Worm (Caenorhabditis elegans) whole organism, L4 larva: ENCODE data around the gene Y22D7AL.1.

Source experiments
- F10B5.3 ChIP-seq: sonication (generic microtip); optimal IDR thresholded peaks from 2 replicates; lab custom pipeline; 2016; ENCODE audit warnings: mild to moderate bottlenecking, missing genetic modification characterization, missing compliant biosample characterization
- F26F4.8 ChIP-seq: fragments of 200-800 bp; sonication (Bioruptor generic); conservative IDR thresholded peaks from 2 replicates; pipeline ENCODE4 v1.3.6; 2022; ENCODE audit warnings: missing genetic modification characterization, missing compliant biosample characterization
- F44E2.7 ChIP-seq: fragments of 200-800 bp; sonication (Bioruptor generic); IDR thresholded peaks from 2 replicates; pipeline ENCODE4 v2.1.2; 2022; ENCODE audit warnings: missing genetic modification characterization, missing compliant biosample characterization
- F49E8.2 ChIP-seq: sonication (generic microtip); optimal IDR thresholded peaks from 2 replicates; lab custom pipeline; 2016; ENCODE audit warnings: missing compliant biosample characterization, mild to moderate bottlenecking, missing genetic modification characterization, borderline replicate concordance
- T20F7.1 ChIP-seq: fragments of 200-800 bp; sonication (Bioruptor generic); optimal IDR thresholded peaks from 2 replicates; lab custom pipeline; 2018; ENCODE audit warnings: mild to moderate bottlenecking, missing genetic modification characterization, missing compliant biosample characterization
- Y5F2A.4 ChIP-seq: fragments of 200-800 bp; sonication (Bioruptor generic); optimal IDR thresholded peaks from 2 replicates; lab custom pipeline; 2018; ENCODE audit warnings: mild to moderate bottlenecking, missing genetic modification characterization, missing compliant biosample characterization
- ZK337.2 ChIP-seq: fragments of 200-800 bp; sonication (Bioruptor generic); IDR thresholded peaks from 2 replicates; pipeline ENCODE4 v1.3.6; 2022; ENCODE audit warnings: missing genetic modification reagents, missing genetic modification characterization, missing compliant biosample characterization
- ama-1 ChIP-seq: fragments of 150-350 bp; optimal IDR thresholded peaks from 2 replicates; lab custom pipeline; 2014; ENCODE audit warnings: inconsistent platforms, mixed read lengths
- arid-1 ChIP-seq: fragments of 200-800 bp; sonication (Bioruptor generic); conservative IDR thresholded peaks from 2 replicates; pipeline ENCODE4 v1.3.6; 2022; ENCODE audit warnings: missing genetic modification reagents, missing genetic modification characterization, missing compliant biosample characterization
- ceh-28 ChIP-seq: fragments of 150-350 bp; optimal IDR thresholded peaks from 2 replicates; lab custom pipeline; 2014; ENCODE audit warnings: missing biosample characterization, missing genetic modification reagents, missing genetic modification characterization
- ceh-62 ChIP-seq: sonication (generic microtip); optimal IDR thresholded peaks from 2 replicates; lab custom pipeline; 2017; ENCODE audit warnings: missing biosample characterization, missing genetic modification characterization
- ctbp-1 ChIP-seq: fragments of 200-800 bp; sonication (Bioruptor generic); IDR thresholded peaks from 2 replicates; pipeline ENCODE4 v1.3.6; 2022; ENCODE audit warnings: missing genetic modification reagents, missing genetic modification characterization, missing compliant biosample characterization
- daf-19 ChIP-seq: fragments of 200-800 bp; sonication (Bioruptor generic); conservative IDR thresholded peaks from 2 replicates; pipeline ENCODE4 v1.3.6; 2022; ENCODE audit warnings: missing genetic modification characterization, missing compliant biosample characterization
- daf-8 ChIP-seq: fragments of 200-800 bp; sonication (Bioruptor generic); IDR thresholded peaks from 2 replicates; pipeline ENCODE4 v1.3.6; 2022; ENCODE audit warnings: missing genetic modification characterization, missing compliant biosample characterization
- dmd-8 ChIP-seq: fragments of 200-800 bp; sonication (Bioruptor generic); IDR thresholded peaks from 2 replicates; pipeline ENCODE4 v1.3.6; 2022; ENCODE audit warnings: missing genetic modification characterization, missing compliant biosample characterization
- duxl-1 ChIP-seq: sonication (generic microtip); optimal IDR thresholded peaks from 2 replicates; lab custom pipeline; 2016; ENCODE audit warnings: mild to moderate bottlenecking, missing genetic modification characterization, moderate library complexity, missing compliant biosample characterization; ENCODE audit not compliant: poor library complexity
- fkh-10 ChIP-seq: fragments of 150-350 bp; optimal IDR thresholded peaks from 2 replicates; lab custom pipeline; 2014; ENCODE audit warnings: missing biosample characterization, missing genetic modification reagents, missing genetic modification characterization
- fos-1 ChIP-seq: fragments of 150-350 bp; optimal IDR thresholded peaks from 2 replicates; lab custom pipeline; 2014; ENCODE audit warnings: missing biosample characterization, missing genetic modification characterization
- hmg-1.1 ChIP-seq: fragments of 200-800 bp; sonication (Bioruptor generic); IDR thresholded peaks from 2 replicates; pipeline ENCODE4 v1.3.6; 2022; ENCODE audit warnings: missing genetic modification reagents, missing genetic modification characterization, missing compliant biosample characterization
- jun-1 ChIP-seq: fragments of 150-350 bp; optimal IDR thresholded peaks from 2 replicates; lab custom pipeline; 2014; ENCODE audit warnings: missing biosample characterization, missing genetic modification reagents, missing genetic modification characterization
- lim-7 ChIP-seq: fragments of 200-800 bp; sonication (Bioruptor generic); IDR thresholded peaks from 2 replicates; pipeline ENCODE4 v1.3.6; 2022; ENCODE audit warnings: missing genetic modification characterization, missing compliant biosample characterization
- lin-1 ChIP-seq: fragments of 200-800 bp; sonication (Bioruptor generic); IDR thresholded peaks from 2 replicates; pipeline ENCODE4 v1.3.6; 2022; ENCODE audit warnings: missing genetic modification reagents, missing genetic modification characterization, missing compliant biosample characterization
- lin-15B ChIP-seq: fragments of 150-350 bp; sonication (generic microtip); optimal IDR thresholded peaks from 3 replicates; lab custom pipeline; 2014; ENCODE audit warnings: missing biosample characterization, missing genetic modification characterization
- lin-38 ChIP-seq: fragments of 200-800 bp; sonication (Bioruptor generic); IDR thresholded peaks from 2 replicates; pipeline ENCODE4 v1.3.6; 2022; ENCODE audit warnings: missing genetic modification reagents, missing genetic modification characterization, missing compliant biosample characterization
- lin-39 ChIP-seq: fragments of 150-350 bp; optimal IDR thresholded peaks from 2 replicates; lab custom pipeline; 2014; ENCODE audit warnings: missing biosample characterization, missing genetic modification reagents, missing genetic modification characterization
- lir-3 ChIP-seq: sonication (generic microtip); optimal IDR thresholded peaks from 2 replicates; lab custom pipeline; 2016; ENCODE audit warnings: mild to moderate bottlenecking, missing genetic modification characterization, missing compliant biosample characterization
- lsy-2 ChIP-seq, 2 experiments: fragments of 150-350 bp in 1 of 2; sonication (generic microtip) in 1 of 2; optimal IDR thresholded peaks; 2 replicates each; lab custom pipeline; 2014 to 2017; ENCODE audit warnings: missing biosample characterization in 2 of 2, missing genetic modification characterization in 2 of 2
- madf-5 ChIP-seq, 2 experiments: fragments of 200-800 bp; sonication (Bioruptor generic); IDR thresholded peaks; 2 replicates each; pipeline ENCODE4 v1.3.6; 2022; ENCODE audit warnings: missing compliant biosample characterization in 2 of 2, missing genetic modification characterization in 2 of 2
- madf-9 ChIP-seq: fragments of 200-800 bp; sonication (Bioruptor generic); conservative IDR thresholded peaks from 2 replicates; pipeline ENCODE4 v1.3.6; 2022; ENCODE audit warnings: missing genetic modification reagents, missing genetic modification characterization, missing compliant biosample characterization
- mdl-1 ChIP-seq, 2 experiments: fragments of 150-350 bp in 1 of 2; sonication (generic microtip) in 1 of 2; optimal IDR thresholded peaks; 2 replicates each; lab custom pipeline; 2014 to 2017; ENCODE audit warnings: missing biosample characterization in 2 of 2, missing genetic modification characterization in 2 of 2
- mes-2 ChIP-seq: sonication (generic microtip); optimal IDR thresholded peaks from 2 replicates; lab custom pipeline; 2016; ENCODE audit warnings: missing genotype, mild to moderate bottlenecking, missing genetic modification characterization, missing compliant biosample characterization; ENCODE audit not compliant: poor library complexity, severe bottlenecking
- mxl-2 ChIP-seq: fragments of 200-800 bp; sonication (Bioruptor generic); conservative IDR thresholded peaks from 2 replicates; pipeline ENCODE4 v1.3.6; 2022; ENCODE audit warnings: missing genetic modification reagents, missing genetic modification characterization, missing compliant biosample characterization
- nhr-10 ChIP-seq: fragments of 150-350 bp; optimal IDR thresholded peaks from 2 replicates; lab custom pipeline; 2014; ENCODE audit warnings: missing biosample characterization, missing genetic modification characterization
- nhr-102 ChIP-seq: sonication (generic microtip); optimal IDR thresholded peaks from 2 replicates; lab custom pipeline; 2016; ENCODE audit warnings: mild to moderate bottlenecking, missing genetic modification characterization, moderate library complexity, missing compliant biosample characterization
- nhr-11 ChIP-seq: fragments of 150-350 bp; optimal IDR thresholded peaks from 2 replicates; lab custom pipeline; 2014; ENCODE audit warnings: missing biosample characterization, missing genetic modification characterization
- nhr-111 ChIP-seq: fragments of 200-800 bp; sonication (Bioruptor generic); optimal IDR thresholded peaks from 2 replicates; lab custom pipeline; 2018; ENCODE audit warnings: mild to moderate bottlenecking, missing genetic modification characterization, missing compliant biosample characterization
- nhr-25 ChIP-seq: sonication (generic microtip); optimal IDR thresholded peaks from 2 replicates; lab custom pipeline; 2017; ENCODE audit warnings: missing genetic modification characterization, mild to moderate bottlenecking, missing compliant biosample characterization, antibody characterized with exemption, moderate library complexity, borderline replicate concordance; ENCODE audit not compliant: insufficient read depth
- nhr-28 ChIP-seq: fragments of 150-350 bp; optimal IDR thresholded peaks from 2 replicates; lab custom pipeline; 2014; ENCODE audit warnings: missing biosample characterization, missing genetic modification characterization
- nhr-48 ChIP-seq: sonication (generic microtip); optimal IDR thresholded peaks from 2 replicates; lab custom pipeline; 2016; ENCODE audit warnings: mild to moderate bottlenecking, missing genetic modification characterization, missing compliant biosample characterization
- nhr-6 ChIP-seq: fragments of 150-350 bp; optimal IDR thresholded peaks from 2 replicates; lab custom pipeline; 2014; ENCODE audit warnings: missing biosample characterization, missing genetic modification characterization
- nhr-76 ChIP-seq: fragments of 150-350 bp; optimal IDR thresholded peaks from 2 replicates; lab custom pipeline; 2014; ENCODE audit warnings: missing biosample characterization, missing genetic modification characterization
- php-3 ChIP-seq: fragments of 200-800 bp; sonication (Bioruptor generic); IDR thresholded peaks from 2 replicates; pipeline ENCODE4 v1.3.6; 2022; ENCODE audit warnings: missing genetic modification reagents, missing genetic modification characterization, missing compliant biosample characterization
- rbr-2 ChIP-seq: sonication (generic microtip); optimal IDR thresholded peaks from 2 replicates; lab custom pipeline; 2016; ENCODE audit warnings: missing genotype, missing genetic modification characterization, missing compliant biosample characterization
- saeg-2 ChIP-seq: fragments of 200-800 bp; sonication (Bioruptor generic); IDR thresholded peaks from 2 replicates; pipeline ENCODE4 v1.3.6; 2022; ENCODE audit warnings: missing genetic modification reagents, missing genetic modification characterization, missing compliant biosample characterization
- spr-1 ChIP-seq: sonication (generic microtip); optimal IDR thresholded peaks from 2 replicates; lab custom pipeline; 2016; ENCODE audit warnings: mild to moderate bottlenecking, missing genetic modification characterization, missing compliant biosample characterization
- spr-3 ChIP-seq: fragments of 200-800 bp; sonication (Bioruptor generic); optimal IDR thresholded peaks from 2 replicates; lab custom pipeline; 2018; ENCODE audit warnings: mild to moderate bottlenecking, missing genetic modification characterization, missing compliant biosample characterization
- unc-39 ChIP-seq: sonication (generic microtip); optimal IDR thresholded peaks from 2 replicates; lab custom pipeline; 2017; ENCODE audit warnings: missing biosample characterization, missing genetic modification characterization
- zfp-3 ChIP-seq: fragments of 200-800 bp; sonication (Bioruptor generic); conservative IDR thresholded peaks from 2 replicates; pipeline ENCODE4 v1.3.6; 2022; ENCODE audit warnings: missing genetic modification reagents, missing genetic modification characterization, missing compliant biosample characterization
- zip-11 ChIP-seq: fragments of 200-800 bp; sonication (Bioruptor generic); IDR thresholded peaks from 2 replicates; pipeline ENCODE4 v1.3.6; 2022; ENCODE audit warnings: missing genetic modification characterization, missing compliant biosample characterization
- zip-2 ChIP-seq: fragments of 150-350 bp; optimal IDR thresholded peaks from 2 replicates; lab custom pipeline; 2014; ENCODE audit warnings: missing biosample characterization, missing genetic modification characterization
- ztf-7 ChIP-seq: fragments of 150-350 bp; optimal IDR thresholded peaks from 2 replicates; lab custom pipeline; 2014; ENCODE audit warnings: missing biosample characterization, missing genetic modification characterization

Y22D7AL.1 gene

ce11 chrIII:1618915-1619314 is 33.4 kb upstream of the Y22D7AL.1 start, which contains the start of gene Y22D7AL.10 (continued):
- TF ChIP-seq nhr-11 (tag; lab: Kevin White, UChicago) (peak; percentile 93), zip-2 (peak; percentile 84), arid-1 (peak; percentile 97), F26F4.8 (GFP tag; lab: Robert Waterston, UW) (no peak), saeg-2 (peak; percentile 97), mdl-1 (tag; optimal IDR thresholded peaks at IDR 0.05; lab: Kevin White, UChicago) (peak in 1 of 2 experiments; percentile 76), unc-39 (tag; lab: Kevin White, UChicago) (no peak), lin-38 (GFP tag; lab: Robert Waterston, UW) (peak; percentile 96), nhr-28 (peak; percentile 83), zfp-3 (GFP tag; lab: Robert Waterston, UW) (peak; percentile 96), lin-1 (GFP tag; lab: Robert Waterston, UW) (peak; percentile 95), jun-1 (peak; percentile 88), fos-1 (tag; lab: Kevin White, UChicago) (peak; percentile 39), ztf-7 (peak; percentile 83), mxl-2 (GFP tag; lab: Robert Waterston, UW) (0 out of 2 replicates have a peak, but pooled peaks have one; percentile 23), ceh-62 (tag; lab: Kevin White, UChicago) (no peak), T20F7.1 (peak; percentile 91), rbr-2 (peak; percentile 98), nhr-25 (tag; lab: Kevin White, UChicago) (peak; percentile 93), nhr-111 (GFP tag; lab: Kevin White, UChicago) (peak; percentile 89), spr-1 (tag; lab: Kevin White, UChicago) (peak; percentile 97), nhr-48 (tag; lab: Kevin White, UChicago) (peak; percentile 92), lir-3 (tag; lab: Kevin White, UChicago) (peak; percentile 76), ceh-28 (tag; lab: Kevin White, UChicago) (peak; percentile 30), F44E2.7 (GFP tag; lab: Robert Waterston, UW) (peak; percentile 87), Y5F2A.4 (GFP tag; lab: Kevin White, UChicago) (peak; percentile 90), madf-5 (GFP tag; IDR thresholded peaks at IDR 0.05; lab: Robert Waterston, UW) (peak in 1 of 2 experiments; percentile 87; a peak in 2 of 4 replicates), mes-2 (tag; lab: Kevin White, UChicago) (peak; percentile 96), nhr-10 (tag; lab: Kevin White, UChicago) (peak; percentile 93), fkh-10 (GFP tag; lab: Kevin White, UChicago) (peak; percentile 97), nhr-102 (peak; percentile 98), ctbp-1 (GFP tag; lab: Robert Waterston, UW) (peak; percentile 98), madf-9 (GFP tag; lab: Robert Waterston, UW) (peak; percentile 93), ama-1 (lab: Kevin White, UChicago) (peak; percentile 53), F10B5.3 (peak; percentile 94), nhr-6 (tag; lab: Kevin White, UChicago) (peak; percentile 97), php-3 (GFP tag; lab: Robert Waterston, UW) (peak; percentile 98), daf-8 (GFP tag; lab: Robert Waterston, UW) (no peak), F49E8.2 (peak; percentile 97), spr-3 (GFP tag; lab: Kevin White, UChicago) (peak; percentile 98), lim-7 (GFP tag; lab: Robert Waterston, UW) (peak; percentile 53; the same call in 1 of the 2 replicates), ZK337.2 (GFP tag; lab: Robert Waterston, UW) (peak; percentile 80), hmg-1.1 (peak; percentile 99), nhr-76 (tag; lab: Kevin White, UChicago) (peak; percentile 46), lsy-2 (tag; optimal IDR thresholded peaks at IDR 0.05; lab: Kevin White, UChicago) (peak; percentile 92 to 97), zip-11 (GFP tag; lab: Robert Waterston, UW) (peak; percentile 82; the same call in 1 of the 2 replicates), lin-39 (peak; percentile 17), dmd-8 (peak; percentile 73), lin-15B (tag; lab: Kevin White, UChicago) (peak; percentile 94), duxl-1 (tag; lab: Kevin White, UChicago) (peak; percentile 97), daf-19 (GFP tag; lab: Robert Waterston, UW) (peak; percentile 89)
